Worm (Caenorhabditis elegans): Measurements from ENCODE around the gene srxa-8.

- TF ChIP-seq W03F9.2 (tag; optimal IDR thresholded peaks at IDR 0.05) (no peak), him-1 (tag; optimal IDR thresholded peaks at IDR 0.05) (no peak), dao-5 (tag; optimal IDR thresholded peaks at IDR 0.05) (no peak)
These were observed 22.7 kb upstream of the srxa-8 start, which contains the start of gene sir-2.3 for ce11 chrX:13331386-13331785.

Data from whole organism, L4/young adult.